Worm (Caenorhabditis elegans): ENCODE results near the gene srg-60.

srg-60 gene

DNA sequence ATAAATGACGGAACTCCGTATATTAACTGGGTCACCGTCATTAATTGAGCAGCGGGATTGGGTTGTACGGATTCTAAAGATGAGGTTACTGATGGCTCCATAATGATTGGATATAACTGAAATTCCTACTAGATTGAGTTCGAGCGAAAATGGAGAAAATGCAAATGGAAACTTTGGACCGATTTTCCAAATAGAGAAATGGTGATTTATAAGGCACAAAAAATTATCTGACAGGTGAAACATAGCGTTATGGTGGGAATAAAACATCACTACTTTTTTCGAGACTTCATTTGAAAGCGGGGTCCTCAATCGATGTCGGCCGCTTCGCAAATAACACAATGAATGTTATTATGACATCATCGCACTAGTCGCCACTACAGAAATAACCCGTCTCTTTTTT lies at the start of gene srg-60:
TSS of gene srg-60 (minus strand) at position 101 of the 400 bp plus-strand sequence.
- TF ChIP-seq dao-5 (tag; optimal IDR thresholded peaks at IDR 0.05) (no peak), him-1 (tag; optimal IDR thresholded peaks at IDR 0.05) (no peak), W03F9.2 (tag; optimal IDR thresholded peaks at IDR 0.05) (no peak)

ce11 chrV:2771560-2771959 lies 49.1 kb upstream of the srg-60 start, which contains the start of gene srh-56:
Gene srh-56 (plus strand): TSS chrV:2771860.
- TF ChIP-seq W03F9.2 (tag; optimal IDR thresholded peaks at IDR 0.05) (no peak), him-1 (tag; optimal IDR thresholded peaks at IDR 0.05) (no peak), dao-5 (tag; optimal IDR thresholded peaks at IDR 0.05) (no peak)

ce11 chrV:2769754-2770153 lies 47.3 kb upstream of the srg-60 start, which contains the start of gene dhs-15:
Gene dhs-15 (minus strand): TSS chrV:2769854.
- TF ChIP-seq dao-5 (tag; optimal IDR thresholded peaks at IDR 0.05) (no peak), W03F9.2 (tag; optimal IDR thresholded peaks at IDR 0.05) (no peak), him-1 (tag; optimal IDR thresholded peaks at IDR 0.05) (no peak)

DNA sequence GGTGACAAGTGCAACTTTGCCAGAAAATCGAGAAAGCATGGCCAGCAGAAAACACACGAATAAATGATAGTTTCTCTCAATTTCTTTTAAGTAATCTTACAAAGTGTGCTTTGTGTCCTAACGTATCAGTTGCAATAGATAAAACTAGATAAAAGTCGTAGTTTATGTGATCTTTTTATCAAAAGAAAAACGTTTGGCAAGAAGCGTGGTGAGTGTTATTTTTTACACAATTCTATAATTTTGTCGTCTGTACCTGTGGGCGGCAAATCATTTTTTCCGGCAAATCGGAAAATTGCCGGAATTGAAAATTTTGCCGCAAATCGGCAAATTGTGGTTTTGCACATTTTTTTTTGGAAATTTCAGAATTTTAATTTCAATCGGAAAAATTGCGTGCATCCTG lies 45.0 kb upstream of the srg-60 start, which contains the start of gene R05D8.9:
TSS of gene R05D8.9 (minus strand) at position 101 of the 400 bp plus-strand sequence.
- TF ChIP-seq dao-5 (tag; optimal IDR thresholded peaks at IDR 0.05) (no peak), him-1 (tag; optimal IDR thresholded peaks at IDR 0.05) (no peak), W03F9.2 (tag; optimal IDR thresholded peaks at IDR 0.05) (no peak)

DNA sequence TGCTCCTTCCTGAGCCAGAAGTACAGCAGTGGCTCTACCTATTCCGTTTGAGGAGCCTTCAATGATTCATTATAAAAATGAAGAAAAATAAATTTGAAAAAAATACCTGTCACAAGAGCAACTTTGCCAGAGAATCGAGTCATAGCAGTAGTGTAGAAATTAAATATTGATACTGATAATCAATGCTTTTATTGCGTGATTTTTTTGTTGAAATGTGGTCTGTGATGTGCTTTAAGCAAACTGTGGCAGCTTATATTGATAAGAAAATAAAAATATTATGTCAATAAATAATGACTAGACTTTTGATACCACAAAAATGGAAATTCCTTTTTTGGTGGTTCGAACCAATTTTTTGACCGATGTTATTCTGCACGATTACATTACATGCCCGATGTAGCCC lies 42.6 kb upstream of the srg-60 start, which contains the start of gene dhs-14:
TSS of gene dhs-14 (minus strand) at position 149 of the 400 bp plus-strand sequence.
- TF ChIP-seq dao-5 (tag; optimal IDR thresholded peaks at IDR 0.05) (no peak), him-1 (tag; optimal IDR thresholded peaks at IDR 0.05) (no peak), W03F9.2 (tag; optimal IDR thresholded peaks at IDR 0.05) (no peak)

DNA sequence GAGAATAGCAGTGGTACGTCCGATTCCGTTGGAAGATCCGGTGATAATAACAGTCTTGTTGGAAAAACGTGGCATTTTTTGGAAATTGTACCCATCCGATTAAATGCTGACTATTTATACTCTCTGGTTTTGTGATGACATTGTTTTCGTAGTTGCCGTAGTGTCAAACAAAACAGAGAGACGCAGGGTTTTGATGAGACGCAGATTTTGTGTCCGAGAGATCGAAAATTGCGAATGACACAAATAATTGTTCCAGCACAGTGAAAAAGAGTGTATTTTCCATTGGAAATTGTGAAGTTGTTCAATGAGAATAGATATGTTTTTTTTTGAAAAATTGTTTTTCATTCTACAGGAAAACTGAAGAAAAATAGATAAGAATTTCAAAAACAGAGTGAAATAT lies 40.6 kb upstream of the srg-60 start, which contains the start of gene R05D8.7:
TSS of gene R05D8.7 (minus strand) at position 104 of the 400 bp plus-strand sequence.
- TF ChIP-seq W03F9.2 (tag; optimal IDR thresholded peaks at IDR 0.05), result no peak
- TF ChIP-seq him-1 (tag; optimal IDR thresholded peaks at IDR 0.05), result no peak
- TF ChIP-seq dao-5 (tag; optimal IDR thresholded peaks at IDR 0.05), result no peak

- TF ChIP-seq dao-5 (tag; optimal IDR thresholded peaks at IDR 0.05) (no peak), W03F9.2 (tag; optimal IDR thresholded peaks at IDR 0.05) (no peak), him-1 (tag; optimal IDR thresholded peaks at IDR 0.05) (no peak)
These were observed 39.0 kb upstream of the srg-60 start for ce11 chrV:2761470-2761869.

DNA sequence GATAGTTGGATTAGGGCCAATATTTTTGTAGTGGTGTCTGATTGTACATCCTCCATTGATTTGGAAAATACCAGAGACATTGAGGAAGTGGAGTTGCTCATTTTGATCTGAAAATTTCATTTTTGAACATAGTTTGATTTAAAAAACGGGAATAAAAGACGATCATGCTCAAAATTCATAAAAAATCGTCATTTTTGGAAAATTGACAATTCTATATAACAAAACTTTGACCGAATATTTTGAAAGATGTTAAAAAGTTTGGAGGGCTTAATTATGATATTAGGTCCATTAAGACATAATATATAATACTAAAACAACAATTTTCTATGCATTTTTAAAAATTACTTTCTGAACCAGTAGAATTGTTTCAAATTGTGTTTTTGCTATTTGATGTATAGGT lies 37.0 kb upstream of the srg-60 start, which contains the start of gene srg-58:
TSS of gene srg-58 (minus strand) at position 101 of the 400 bp plus-strand sequence.
- TF ChIP-seq him-1 (tag; optimal IDR thresholded peaks at IDR 0.05) (no peak), dao-5 (tag; optimal IDR thresholded peaks at IDR 0.05) (no peak), W03F9.2 (tag; optimal IDR thresholded peaks at IDR 0.05) (no peak)

DNA sequence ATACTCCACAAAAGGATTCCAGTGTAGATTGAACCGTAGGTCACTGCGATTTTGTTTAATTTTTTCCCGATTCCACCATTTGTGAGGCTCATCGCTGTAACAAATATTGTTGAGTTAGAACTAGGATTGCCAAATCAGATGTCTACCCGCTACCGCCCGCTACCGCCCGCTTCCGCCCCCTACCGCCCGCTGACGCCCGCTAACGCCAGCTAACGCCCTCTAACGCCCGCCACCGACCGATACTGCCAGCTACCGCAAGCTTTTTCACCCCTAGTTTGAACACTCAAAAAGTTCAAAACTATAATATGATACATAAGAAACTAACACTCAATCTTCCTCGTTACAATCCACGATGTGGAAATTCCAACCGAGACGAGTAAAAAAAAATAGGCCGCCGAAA lies 36.0 kb upstream of the srg-60 start:
- no peak for TF ChIP-seq W03F9.2 (tag; optimal IDR thresholded peaks at IDR 0.05)
- TF ChIP-seq dao-5 (tag; optimal IDR thresholded peaks at IDR 0.05), result no peak
- no peak for TF ChIP-seq him-1 (tag; optimal IDR thresholded peaks at IDR 0.05)

DNA sequence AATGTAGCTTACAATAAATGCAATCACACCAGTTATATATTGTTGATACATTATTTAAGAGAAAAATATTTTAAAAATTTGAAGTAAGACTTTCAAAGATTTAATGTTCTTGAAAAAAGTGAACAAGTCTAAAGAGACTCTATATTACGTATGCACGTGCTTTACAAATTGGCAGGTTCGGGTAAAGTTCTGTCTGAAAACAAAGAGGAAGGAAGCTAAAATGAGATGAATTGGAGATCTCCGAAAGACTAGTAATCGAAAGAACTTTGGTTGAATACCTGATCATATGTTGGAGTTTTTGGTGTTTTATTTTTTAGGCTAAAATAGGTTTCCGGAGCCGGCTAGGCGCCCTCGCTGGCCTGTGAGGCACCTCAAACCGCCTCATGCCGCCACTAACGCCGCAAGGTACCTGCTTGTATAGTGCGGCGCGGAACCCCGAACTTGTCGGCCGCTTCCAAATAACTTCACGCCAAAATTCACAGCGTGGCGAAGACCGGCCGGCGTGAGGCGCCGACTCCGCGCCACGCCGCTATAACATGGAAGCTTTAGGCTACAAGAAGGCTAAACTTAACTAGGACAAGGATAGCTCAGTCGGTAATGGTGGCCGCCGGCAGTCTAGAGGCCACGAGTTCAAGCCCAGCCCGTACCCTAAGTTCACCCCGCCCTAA lies 34.9 kb upstream of the srg-60 start, which contains the start of gene srx-28:
TSS of gene srx-28 (minus strand) at position 51 of the 668 bp plus-strand sequence.
- TF ChIP-seq dao-5 (tag; optimal IDR thresholded peaks at IDR 0.05) (no peak), him-1 (tag; optimal IDR thresholded peaks at IDR 0.05) (no peak), W03F9.2 (tag; optimal IDR thresholded peaks at IDR 0.05) (no peak)

DNA sequence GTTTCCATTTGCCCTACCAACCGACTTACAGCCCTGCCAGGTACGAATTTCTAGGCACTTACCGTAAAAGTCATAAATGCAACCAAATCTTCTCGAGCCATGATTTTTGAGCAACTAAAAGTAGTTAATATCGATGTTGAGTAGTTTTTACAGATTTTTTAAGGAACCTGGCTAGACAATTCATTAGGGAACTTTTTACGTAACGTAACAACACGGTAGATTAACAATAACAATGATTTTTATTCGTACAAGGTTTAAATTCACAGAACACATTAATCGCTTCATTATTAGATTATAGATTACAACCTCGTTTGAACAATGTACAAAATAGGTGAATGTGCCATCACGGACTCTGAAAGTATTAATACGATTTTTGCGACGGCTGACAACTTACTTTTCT lies 30.6 kb upstream of the srg-60 start, which contains the start of gene srx-26:
TSS of gene srx-26 (minus strand) at position 101 of the 400 bp plus-strand sequence.
- TF ChIP-seq him-1 (tag; optimal IDR thresholded peaks at IDR 0.05) (no peak), dao-5 (tag; optimal IDR thresholded peaks at IDR 0.05) (no peak), W03F9.2 (tag; optimal IDR thresholded peaks at IDR 0.05) (no peak)

DNA sequence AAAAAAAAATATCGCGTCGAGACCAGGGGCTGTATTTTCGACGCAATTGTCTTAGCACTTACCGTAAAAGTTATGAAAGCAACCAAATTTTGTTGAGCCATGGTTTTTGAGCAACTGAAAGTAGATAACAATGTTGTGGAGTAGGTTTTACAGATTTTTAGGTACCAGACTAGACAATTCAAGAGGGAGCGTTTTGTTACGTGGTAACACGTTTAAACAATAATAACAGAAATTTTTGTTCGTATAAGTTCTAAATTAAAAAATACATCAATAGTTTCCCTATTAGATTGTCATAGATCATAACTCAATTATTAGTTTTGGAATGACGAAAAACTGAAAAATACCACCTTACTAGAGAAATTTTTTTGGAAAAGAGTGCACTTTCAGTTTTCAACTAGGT lies 27.6 kb upstream of the srg-60 start, which contains the start of gene srx-24:
TSS of gene srx-24 (minus strand) at position 101 of the 400 bp plus-strand sequence.
- TF ChIP-seq W03F9.2 (tag; optimal IDR thresholded peaks at IDR 0.05), result no peak
- no peak for TF ChIP-seq him-1 (tag; optimal IDR thresholded peaks at IDR 0.05)
- TF ChIP-seq dao-5 (tag; optimal IDR thresholded peaks at IDR 0.05), result no peak

DNA sequence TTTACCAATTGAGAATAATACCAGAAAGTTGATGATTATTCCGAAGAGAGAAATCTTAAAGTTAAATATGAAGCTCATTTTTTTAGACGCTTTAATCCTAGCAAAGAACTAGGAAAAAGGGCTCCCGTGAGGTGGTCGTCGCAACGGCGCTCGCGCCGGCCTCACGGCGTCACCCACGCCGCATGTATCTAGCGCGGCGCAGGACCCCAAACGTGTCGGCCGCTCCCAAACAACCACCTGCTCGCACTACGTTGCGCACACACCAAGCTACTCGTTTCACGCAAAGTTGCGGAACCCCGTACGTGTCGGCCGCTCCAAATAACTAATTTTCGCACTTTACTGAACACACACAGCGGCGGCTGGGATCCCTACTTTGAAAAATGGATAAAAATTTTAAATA lies 23.9 kb upstream of the srg-60 start:
- TF ChIP-seq dao-5 (tag; optimal IDR thresholded peaks at IDR 0.05), result no peak
- no peak for TF ChIP-seq him-1 (tag; optimal IDR thresholded peaks at IDR 0.05)
- no peak for TF ChIP-seq W03F9.2 (tag; optimal IDR thresholded peaks at IDR 0.05)

ce11 chrV:2742298-2742697 lies 19.8 kb upstream of the srg-60 start, which contains the start of gene srg-62:
Gene srg-62 (minus strand): TSS chrV:2742398.
- TF ChIP-seq him-1 (tag; optimal IDR thresholded peaks at IDR 0.05), result no peak
- TF ChIP-seq W03F9.2 (tag; optimal IDR thresholded peaks at IDR 0.05), result no peak
- no peak for TF ChIP-seq dao-5 (tag; optimal IDR thresholded peaks at IDR 0.05)

All from whole organism, L4/young adult.